Worm (Caenorhabditis elegans) whole organism, early embryonic: ENCODE results near the gene Y75B12B.11.

Experiments used
- B0310.2 ChIP-seq: sonication (generic microtip); optimal IDR thresholded peaks from 2 replicates; lab custom pipeline; 2016; ENCODE audit warnings: mild to moderate bottlenecking, missing genetic modification characterization, missing compliant biosample characterization
- F13C5.2 ChIP-seq: sonication (generic microtip); optimal IDR thresholded peaks from 2 replicates; lab custom pipeline; 2017; ENCODE audit warnings: mild to moderate bottlenecking, missing genetic modification characterization, inconsistent platforms, missing compliant biosample characterization
- aly-1 ChIP-seq: sonication (generic microtip); optimal IDR thresholded peaks from 2 replicates; lab custom pipeline; 2016; ENCODE audit warnings: missing genetic modification characterization, missing compliant biosample characterization
- ama-1 ChIP-seq: fragments of 150-350 bp; optimal IDR thresholded peaks from 2 replicates; lab custom pipeline; 2014
- ceh-13 ChIP-seq: fragments of 200-800 bp; sonication (Bioruptor generic); optimal IDR thresholded peaks from 2 replicates; lab custom pipeline; 2018; ENCODE audit warnings: mild to moderate bottlenecking, missing genetic modification characterization, missing compliant biosample characterization
- ceh-36 ChIP-seq: sonication (generic microtip); optimal IDR thresholded peaks from 2 replicates; lab custom pipeline; 2016; ENCODE audit warnings: missing genetic modification characterization, inconsistent platforms, missing compliant biosample characterization
- ets-7 ChIP-seq: sonication (generic microtip); optimal IDR thresholded peaks from 2 replicates; lab custom pipeline; 2016; ENCODE audit warnings: missing genotype, missing genetic modification characterization, missing compliant biosample characterization
- flt-1 ChIP-seq: fragments of 200-800 bp; sonication (Bioruptor generic); IDR thresholded peaks from 2 replicates; pipeline ENCODE4 v1.3.6; 2022; ENCODE audit warnings: missing genetic modification characterization, missing compliant biosample characterization
- hmbx-1 ChIP-seq: sonication (generic microtip); optimal IDR thresholded peaks from 2 replicates; lab custom pipeline; 2016; ENCODE audit warnings: mild to moderate bottlenecking, missing genetic modification characterization, missing compliant biosample characterization
- hmg-4 ChIP-seq: fragments of 200-800 bp; sonication (Bioruptor generic); optimal IDR thresholded peaks from 2 replicates; lab custom pipeline; 2018; ENCODE audit warnings: mild to moderate bottlenecking, missing genetic modification characterization, missing compliant biosample characterization
- hnd-1 ChIP-seq: sonication (generic microtip); optimal IDR thresholded peaks from 2 replicates; lab custom pipeline; 2016; ENCODE audit warnings: missing genetic modification characterization, missing compliant biosample characterization
- pes-1 ChIP-seq: fragments of 200-800 bp; sonication (Bioruptor generic); IDR thresholded peaks from 2 replicates; pipeline ENCODE4 v1.3.6; 2022; ENCODE audit warnings: missing genetic modification reagents, missing genetic modification characterization, missing compliant biosample characterization
- scrt-1 ChIP-seq: fragments of 200-800 bp; sonication (Bioruptor generic); IDR thresholded peaks from 2 replicates; pipeline ENCODE4 v1.3.6; 2022; ENCODE audit warnings: missing genetic modification characterization, missing compliant biosample characterization
- sea-1 ChIP-seq: fragments of 200-800 bp; sonication (Bioruptor generic); conservative IDR thresholded peaks from 2 replicates; pipeline ENCODE4 v1.3.6; 2022; ENCODE audit warnings: missing genetic modification characterization, missing compliant biosample characterization
- tbx-11 ChIP-seq: fragments of 200-800 bp; sonication (Bioruptor generic); IDR thresholded peaks from 2 replicates; pipeline ENCODE4 v1.3.6; 2022; ENCODE audit warnings: missing genetic modification characterization, missing compliant biosample characterization
- tbx-37 ChIP-seq: fragments of 200-800 bp; sonication (Bioruptor generic); conservative IDR thresholded peaks from 2 replicates; pipeline ENCODE4 v1.3.6; 2022; ENCODE audit warnings: missing genetic modification reagents, missing genetic modification characterization, missing compliant biosample characterization
- tra-4 ChIP-seq: sonication (generic microtip); optimal IDR thresholded peaks from 2 replicates; lab custom pipeline; 2017; ENCODE audit warnings: missing genetic modification characterization, missing compliant biosample characterization

Gene Y75B12B.11

DNA sequence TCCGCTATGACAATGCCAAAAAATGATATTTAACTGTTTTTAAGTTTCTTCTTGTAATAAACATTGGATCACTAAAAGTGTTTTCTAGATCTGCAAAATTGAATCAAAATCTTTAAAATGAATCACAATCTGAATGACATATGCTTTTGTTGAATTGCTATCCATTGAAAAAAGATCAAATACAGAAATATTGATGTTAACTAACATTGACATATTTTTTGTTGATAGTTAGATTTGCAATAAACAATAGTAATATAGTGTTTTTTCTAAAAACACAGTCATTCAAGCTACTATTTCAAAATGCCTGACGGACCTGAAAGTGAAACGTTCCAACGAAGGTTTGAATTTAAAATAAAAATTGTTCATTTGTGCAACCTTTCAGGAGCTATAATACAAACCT is 40.4 kb upstream of the Y75B12B.11 start, which contains the start of gene T09F5.2:
Gene T09F5.2 (plus strand): TSS at position 301 of the 400 bp plus-strand sequence.
- TF ChIP-seq ets-7 (no peak), sea-1 (GFP tag; lab: Robert Waterston, UW) (no peak), flt-1 (GFP tag; lab: Robert Waterston, UW) (no peak), ceh-13 (GFP tag; lab: Kevin White, UChicago) (no peak), tra-4 (tag; lab: Kevin White, UChicago) (no peak), B0310.2 (tag; lab: Kevin White, UChicago) (no peak), tbx-11 (no peak), hmg-4 (GFP tag; lab: Kevin White, UChicago) (no peak)

DNA sequence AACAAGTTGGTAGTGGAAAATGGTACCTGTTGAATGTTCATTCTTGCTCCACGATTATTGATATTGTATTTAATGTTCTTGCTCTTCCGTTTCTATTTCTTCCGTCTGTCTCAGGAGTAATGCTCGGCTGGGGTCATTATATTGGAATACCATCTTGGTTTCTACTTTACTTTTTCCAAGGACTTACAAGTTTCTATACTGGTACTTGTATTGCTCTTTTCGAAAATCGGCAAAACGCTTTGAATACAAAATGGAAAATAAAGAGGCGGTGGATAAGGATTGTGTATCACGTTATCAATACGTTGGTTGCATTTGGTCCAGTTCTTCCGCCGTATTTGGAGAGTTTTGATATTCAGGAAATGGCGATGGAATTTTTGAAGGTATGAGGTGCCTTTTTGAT is 39.1 kb upstream of the Y75B12B.11 start:
- TF ChIP-seq ceh-13 (GFP tag; lab: Kevin White, UChicago) (no peak), scrt-1 (no peak), tbx-11 (no peak), pes-1 (GFP tag; lab: Robert Waterston, UW) (no peak), hmg-4 (GFP tag; lab: Kevin White, UChicago) (no peak), ama-1 (no peak), flt-1 (GFP tag; lab: Robert Waterston, UW) (no peak), hnd-1 (tag; lab: Kevin White, UChicago) (no peak), hmbx-1 (tag; lab: Kevin White, UChicago) (no peak), aly-1 (no peak), ceh-36 (no peak), sea-1 (GFP tag; lab: Robert Waterston, UW) (no peak), ets-7 (no peak), B0310.2 (tag; lab: Kevin White, UChicago) (no peak), tra-4 (tag; lab: Kevin White, UChicago) (no peak), tbx-37 (no peak)

DNA sequence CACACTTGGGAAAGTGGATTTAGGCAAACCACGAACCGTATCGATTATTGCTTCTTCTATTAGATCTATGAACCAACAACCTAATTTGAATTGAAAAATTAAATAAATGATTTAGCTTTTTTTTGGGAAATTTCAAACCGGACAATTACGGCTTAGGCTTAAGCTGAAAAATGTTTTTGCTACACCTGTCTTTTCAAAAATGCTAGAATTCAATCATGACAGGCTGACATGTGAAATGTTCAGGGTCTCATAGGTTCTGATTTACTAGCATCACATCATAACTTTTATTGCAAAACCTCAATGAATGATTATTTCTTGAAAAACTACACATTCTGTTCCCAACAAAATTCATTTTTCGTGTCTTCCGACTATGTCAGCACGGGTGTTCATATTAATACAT is 37.8 kb upstream of the Y75B12B.11 start, which contains the start of gene srh-55:
Gene srh-55 (plus strand): TSS at position 301 of the 400 bp plus-strand sequence.
- TF ChIP-seq ceh-13 (GFP tag; lab: Kevin White, UChicago) (no peak), hmbx-1 (tag; lab: Kevin White, UChicago) (no peak), ceh-36 (no peak), tra-4 (tag; lab: Kevin White, UChicago) (no peak), tbx-37 (no peak)

DNA sequence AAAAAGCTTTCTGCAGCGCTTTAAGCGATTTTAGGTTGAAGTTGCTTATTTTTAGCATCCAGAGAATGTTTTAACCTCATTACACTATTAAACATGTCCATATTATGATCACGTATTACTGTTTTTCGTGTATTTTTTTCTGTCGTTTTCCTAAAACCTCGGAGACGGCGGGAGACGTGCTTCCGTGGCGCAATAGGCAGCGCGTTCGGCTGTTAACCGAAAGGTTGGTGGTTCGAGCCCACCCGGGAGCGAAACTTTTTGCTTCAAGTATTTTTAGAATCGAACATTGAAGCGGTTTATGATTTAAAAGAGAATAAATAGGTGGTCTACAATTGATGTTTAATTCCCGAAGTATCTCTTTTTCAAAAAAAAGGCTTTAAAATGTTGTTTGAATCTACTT is 34.6 kb upstream of the Y75B12B.11 start:
- TF ChIP-seq ceh-13 (GFP tag; lab: Kevin White, UChicago) (no peak), hmg-4 (GFP tag; lab: Kevin White, UChicago) (no peak), ama-1 (no peak), tra-4 (tag; lab: Kevin White, UChicago) (no peak), ceh-36 (no peak), B0310.2 (tag; lab: Kevin White, UChicago) (no peak), sea-1 (GFP tag; lab: Robert Waterston, UW) (no peak)

DNA sequence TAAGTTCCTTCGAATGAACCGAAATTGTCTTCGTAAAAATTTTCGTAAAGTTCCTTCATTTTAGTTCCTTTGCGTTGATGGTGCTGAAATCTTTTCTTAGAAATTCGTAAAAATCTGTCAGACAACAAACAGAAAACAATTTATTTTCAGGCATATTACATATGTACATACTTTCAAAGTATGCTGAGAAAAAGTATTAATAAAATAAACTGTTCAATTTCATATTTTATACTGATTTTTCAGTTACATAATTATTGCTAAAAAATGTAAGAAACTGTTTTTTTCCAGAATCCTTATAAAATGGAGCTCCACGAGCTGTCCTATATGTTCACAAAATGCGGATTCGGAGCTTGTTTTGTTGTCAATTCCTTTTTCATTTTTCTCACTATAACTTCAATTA is 32.4 kb upstream of the Y75B12B.11 start, which contains the start of gene str-45:
Gene str-45 (plus strand): TSS at position 301 of the 400 bp plus-strand sequence.
- no peak for TF ChIP-seq hmbx-1 (tag; lab: Kevin White, UChicago)
- TF ChIP-seq hmg-4 (GFP tag; lab: Kevin White, UChicago) = no peak
- no peak for TF ChIP-seq sea-1 (GFP tag; lab: Robert Waterston, UW)
- no peak for TF ChIP-seq hnd-1 (tag; lab: Kevin White, UChicago)
- no peak for TF ChIP-seq ceh-13 (GFP tag; lab: Kevin White, UChicago)
- TF ChIP-seq ama-1 = no peak
- no peak for TF ChIP-seq pes-1 (GFP tag; lab: Robert Waterston, UW)
- no peak for TF ChIP-seq scrt-1

DNA sequence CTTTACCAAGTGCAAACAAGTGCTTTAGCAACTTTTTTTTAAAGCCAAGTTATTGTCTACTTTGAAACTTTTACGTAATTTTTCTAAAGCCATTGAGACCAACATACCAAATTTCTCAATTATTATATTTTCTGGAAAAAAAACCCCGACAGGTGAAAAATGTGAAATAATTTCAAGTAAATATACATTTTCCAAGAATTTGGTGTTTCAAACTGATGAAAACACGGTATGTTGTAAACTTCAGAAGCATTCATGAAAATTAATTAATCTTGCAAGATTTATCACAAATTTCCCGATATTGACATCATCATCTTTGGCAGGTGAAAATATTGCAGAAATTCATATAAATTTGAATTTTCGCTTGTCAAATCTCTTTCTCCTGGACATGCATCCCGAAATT is 28.4 kb upstream of the Y75B12B.11 start, which contains the start of gene srz-11:
Gene srz-11 (plus strand): TSS at position 386 of the 400 bp plus-strand sequence.
- no peak for TF ChIP-seq ceh-13 (GFP tag; lab: Kevin White, UChicago)
- no peak for TF ChIP-seq F13C5.2 (tag; lab: Kevin White, UChicago)

DNA sequence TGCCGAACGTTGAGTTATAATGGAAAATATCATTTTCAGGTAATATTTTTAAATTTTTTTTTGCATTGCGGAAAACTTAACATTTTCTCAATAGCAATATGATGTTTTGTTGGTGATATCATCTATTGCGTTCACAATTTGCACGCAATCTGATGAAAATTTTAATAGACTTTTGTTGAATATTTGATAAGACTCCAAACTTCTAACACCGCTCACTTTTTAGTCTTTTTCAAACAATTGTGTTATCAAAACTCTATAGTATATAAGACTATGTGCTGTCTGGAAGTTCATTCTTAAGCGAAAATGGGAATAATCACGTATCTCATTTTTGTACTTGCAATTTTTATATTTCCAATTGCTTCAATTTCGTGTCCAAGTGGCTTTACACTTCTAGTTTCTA is 15.6 kb upstream of the Y75B12B.11 start, which contains the start of gene clec-47:
Gene clec-47 (plus strand): TSS at position 301 of the 400 bp plus-strand sequence.
- no peak for TF ChIP-seq tra-4 (tag; lab: Kevin White, UChicago)
- TF ChIP-seq F13C5.2 (tag; lab: Kevin White, UChicago) = no peak
- TF ChIP-seq pes-1 (GFP tag; lab: Robert Waterston, UW) = no peak
- no peak for TF ChIP-seq scrt-1
- no peak for TF ChIP-seq hmg-4 (GFP tag; lab: Kevin White, UChicago)
- no peak for TF ChIP-seq ama-1
- TF ChIP-seq tbx-37 = no peak
- no peak for TF ChIP-seq ets-7
- no peak for TF ChIP-seq sea-1 (GFP tag; lab: Robert Waterston, UW)

DNA sequence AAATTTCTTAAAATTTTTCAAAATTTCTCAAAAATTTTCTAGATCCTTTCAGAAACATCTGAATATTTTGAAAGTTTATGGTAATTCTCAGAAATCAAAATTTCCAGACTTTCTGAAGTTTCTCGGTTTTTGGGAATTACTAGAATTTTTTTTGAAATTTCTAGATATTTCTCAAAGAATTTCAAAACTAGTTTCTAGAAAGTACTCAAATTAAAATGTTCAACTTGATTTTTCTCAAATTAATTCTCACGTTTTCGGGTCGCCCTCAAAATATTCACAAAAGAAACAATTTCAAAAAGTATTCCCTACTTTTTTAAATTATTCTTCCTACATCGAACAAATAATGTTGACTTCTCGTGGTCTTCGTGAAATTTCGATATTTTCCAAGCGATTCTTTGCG is 11.3 kb upstream of the Y75B12B.11 start, which contains the start of gene T09F5.10:
Gene T09F5.10 (plus strand): TSS at position 301 of the 400 bp plus-strand sequence.
- TF ChIP-seq aly-1 (no peak), hnd-1 (tag; lab: Kevin White, UChicago) (no peak), hmbx-1 (tag; lab: Kevin White, UChicago) (no peak), tra-4 (tag; lab: Kevin White, UChicago) (no peak), B0310.2 (tag; lab: Kevin White, UChicago) (no peak), ama-1 (no peak), pes-1 (GFP tag; lab: Robert Waterston, UW) (no peak), F13C5.2 (tag; lab: Kevin White, UChicago) (no peak), ets-7 (no peak), sea-1 (GFP tag; lab: Robert Waterston, UW) (no peak), ceh-36 (no peak), tbx-11 (no peak)
